Fruit fly (Drosophila melanogaster): ENCODE measurements around the gene Tcs3.

Gene Tcs3

dm6 chr3L:16326657-16327056, 25.1 kb upstream of the Tcs3 start, which contains the start of the genes CG13040 and CG13039:
Gene CG13040 (minus strand): TSS chr3L:16326757.
Gene CG13039 (minus strand): TSS chr3L:16326762.
- TF ChIP-seq psq (optimal IDR thresholded peaks at IDR 0.05) (no peak), CG8478 (optimal IDR thresholded peaks at IDR 0.05) (no peak), Dll (optimal IDR thresholded peaks at IDR 0.05) (no peak), EcR (GFP tag; optimal IDR thresholded peaks at IDR 0.05) (no peak), pan (optimal IDR thresholded peaks at IDR 0.05) (no peak), usp (GFP tag; optimal IDR thresholded peaks at IDR 0.05) (no peak)

- TF ChIP-seq pan (optimal IDR thresholded peaks at IDR 0.05) (no peak), EcR (GFP tag; optimal IDR thresholded peaks at IDR 0.05) (no peak), CG8478 (optimal IDR thresholded peaks at IDR 0.05) (no peak), Dll (optimal IDR thresholded peaks at IDR 0.05) (no peak), psq (optimal IDR thresholded peaks at IDR 0.05) (no peak)
These were observed 24.0 kb upstream of the Tcs3 start, which contains the start of gene CG13038 for dm6 chr3L:16327776-16328175. Gene CG13038 (minus strand): TSS chr3L:16327893.

dm6 chr3L:16328207-16328891, 23.4 kb upstream of the Tcs3 start, which contains the start of gene CG13058:
Gene CG13058 (plus strand): TSS chr3L:16328841.
- TF ChIP-seq Dll (optimal IDR thresholded peaks at IDR 0.05) (no peak), EcR (GFP tag; optimal IDR thresholded peaks at IDR 0.05) (no peak), usp (GFP tag; optimal IDR thresholded peaks at IDR 0.05) (no peak), CG8478 (optimal IDR thresholded peaks at IDR 0.05) (no peak), psq (optimal IDR thresholded peaks at IDR 0.05) (no peak), pan (optimal IDR thresholded peaks at IDR 0.05) (no peak)

- TF ChIP-seq pan (optimal IDR thresholded peaks at IDR 0.05) = no peak
- no peak for TF ChIP-seq usp (GFP tag; optimal IDR thresholded peaks at IDR 0.05)
- TF ChIP-seq psq (optimal IDR thresholded peaks at IDR 0.05) = no peak
- TF ChIP-seq Dll (optimal IDR thresholded peaks at IDR 0.05) = no peak
- no peak for TF ChIP-seq CG8478 (optimal IDR thresholded peaks at IDR 0.05)
- no peak for TF ChIP-seq EcR (GFP tag; optimal IDR thresholded peaks at IDR 0.05)
These were observed 22.3 kb upstream of the Tcs3 start, which contains the start of gene CG33061 for dm6 chr3L:16329495-16329894. Gene CG33061 (plus strand): TSS chr3L:16329795.

- TF ChIP-seq EcR (GFP tag; optimal IDR thresholded peaks at IDR 0.05) = no peak
- no peak for TF ChIP-seq usp (GFP tag; optimal IDR thresholded peaks at IDR 0.05)
- TF ChIP-seq CG8478 (optimal IDR thresholded peaks at IDR 0.05) = no peak
- no peak for TF ChIP-seq psq (optimal IDR thresholded peaks at IDR 0.05)
- TF ChIP-seq Dll (optimal IDR thresholded peaks at IDR 0.05) = no peak
- TF ChIP-seq pan (optimal IDR thresholded peaks at IDR 0.05) = no peak
These were observed 21.1 kb upstream of the Tcs3 start, which contains the start of gene CG33060 for dm6 chr3L:16330740-16331139. Gene CG33060 (plus strand): TSS chr3L:16331040.

dm6 chr3L:16331633-16332032, 20.2 kb upstream of the Tcs3 start, which contains the start of gene retinin:
Gene retinin (plus strand): TSS chr3L:16331933.
- no peak for TF ChIP-seq usp (GFP tag; optimal IDR thresholded peaks at IDR 0.05)
- TF ChIP-seq EcR (GFP tag; optimal IDR thresholded peaks at IDR 0.05) = no peak
- TF ChIP-seq psq (optimal IDR thresholded peaks at IDR 0.05) = no peak
- no peak for TF ChIP-seq pan (optimal IDR thresholded peaks at IDR 0.05)
- no peak for TF ChIP-seq Dll (optimal IDR thresholded peaks at IDR 0.05)

dm6 chr3L:16333013-16333412, 18.8 kb upstream of the Tcs3 start, which contains the start of gene CG13056:
Gene CG13056 (plus strand): TSS chr3L:16333313.
- TF ChIP-seq psq (optimal IDR thresholded peaks at IDR 0.05) = no peak
- no peak for TF ChIP-seq CG8478 (optimal IDR thresholded peaks at IDR 0.05)
- TF ChIP-seq Dll (optimal IDR thresholded peaks at IDR 0.05) = no peak
- TF ChIP-seq pan (optimal IDR thresholded peaks at IDR 0.05) = no peak
- no peak for TF ChIP-seq usp (GFP tag; optimal IDR thresholded peaks at IDR 0.05)

dm6 chr3L:16334876-16335275, 16.9 kb upstream of the Tcs3 start:
- TF ChIP-seq Dll (optimal IDR thresholded peaks at IDR 0.05) (no peak), psq (optimal IDR thresholded peaks at IDR 0.05) (no peak), CG8478 (optimal IDR thresholded peaks at IDR 0.05) (no peak), pan (optimal IDR thresholded peaks at IDR 0.05) (no peak), usp (GFP tag; optimal IDR thresholded peaks at IDR 0.05) (no peak), EcR (GFP tag; optimal IDR thresholded peaks at IDR 0.05) (no peak)

dm6 chr3L:16337739-16338138, 14.1 kb upstream of the Tcs3 start:
- TF ChIP-seq EcR (GFP tag; optimal IDR thresholded peaks at IDR 0.05) (no peak), CG8478 (optimal IDR thresholded peaks at IDR 0.05) (no peak), Dll (optimal IDR thresholded peaks at IDR 0.05) (no peak), pan (optimal IDR thresholded peaks at IDR 0.05) (no peak)

- TF ChIP-seq EcR (GFP tag; optimal IDR thresholded peaks at IDR 0.05) (no peak), CG8478 (optimal IDR thresholded peaks at IDR 0.05) (no peak), Dll (optimal IDR thresholded peaks at IDR 0.05) (no peak), usp (GFP tag; optimal IDR thresholded peaks at IDR 0.05) (no peak), psq (optimal IDR thresholded peaks at IDR 0.05) (no peak), pan (optimal IDR thresholded peaks at IDR 0.05) (no peak)
These were observed 13.1 kb upstream of the Tcs3 start, which contains the start of gene CG4998 for dm6 chr3L:16338703-16339102. Gene CG4998 (plus strand): TSS chr3L:16339003.

- TF ChIP-seq EcR (GFP tag; optimal IDR thresholded peaks at IDR 0.05) = no peak
- no peak for TF ChIP-seq pan (optimal IDR thresholded peaks at IDR 0.05)
- no peak for TF ChIP-seq CG8478 (optimal IDR thresholded peaks at IDR 0.05)
- no peak for TF ChIP-seq usp (GFP tag; optimal IDR thresholded peaks at IDR 0.05)
- no peak for TF ChIP-seq psq (optimal IDR thresholded peaks at IDR 0.05)
- TF ChIP-seq Dll (optimal IDR thresholded peaks at IDR 0.05) = no peak
These were observed 12.3 kb upstream of the Tcs3 start for dm6 chr3L:16339463-16339862.

dm6 chr3L:16339873-16340272, 11.9 kb upstream of the Tcs3 start:
- TF ChIP-seq psq (optimal IDR thresholded peaks at IDR 0.05) (no peak), usp (GFP tag; optimal IDR thresholded peaks at IDR 0.05) (no peak), pan (optimal IDR thresholded peaks at IDR 0.05) (no peak)

Data from whole organism.